Worm (Caenorhabditis elegans) whole organism, mixed stage, embryonic: ENCODE measurements around the gene srdh-1.

Source experiments
- nhr-237 ChIP-seq: fragments of 150-350 bp; optimal IDR thresholded peaks from 2 replicates; lab custom pipeline; 2014; ENCODE audit warnings: missing biosample characterization, missing genetic modification characterization
- pha-4 ChIP-seq: fragments of 150-350 bp; optimal IDR thresholded peaks from 2 replicates; lab custom pipeline; 2018; ENCODE audit warnings: missing biosample characterization, missing genetic modification reagents, missing genetic modification characterization
- sptf-1 ChIP-seq: sonication (generic microtip); optimal IDR thresholded peaks from 2 replicates; lab custom pipeline; 2017; ENCODE audit warnings: mild to moderate bottlenecking, missing genetic modification characterization, moderate library complexity, missing compliant biosample characterization
- unc-39 ChIP-seq: fragments of 150-350 bp; optimal IDR thresholded peaks from 2 replicates; lab custom pipeline; 2014; ENCODE audit warnings: missing biosample characterization, missing genetic modification characterization

DNA sequence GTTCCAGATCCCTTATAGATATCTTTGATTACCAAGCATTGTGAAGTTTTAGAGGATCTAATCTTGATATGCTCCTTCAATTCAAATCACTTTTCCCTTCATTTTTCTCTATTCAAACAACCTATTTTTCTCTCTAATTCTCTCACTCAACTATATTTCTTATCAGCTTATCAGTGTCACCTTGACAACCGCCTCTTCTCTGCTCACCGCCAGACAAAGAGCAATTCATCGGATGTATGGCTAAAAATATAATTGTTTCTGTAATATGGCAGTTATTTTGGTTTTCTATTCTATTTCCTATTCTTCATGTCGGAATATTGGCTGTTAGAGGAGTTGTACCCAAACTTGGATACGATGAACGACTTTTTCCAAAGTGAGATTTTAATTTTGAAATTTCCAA, 14.8 kb upstream of the srdh-1 start:
- TF ChIP-seq nhr-237 (tag; lab: Kevin White, UChicago) (no peak), pha-4 (no peak), sptf-1 (no peak), unc-39 (tag; lab: Kevin White, UChicago) (no peak)
